Fruit fly (Drosophila melanogaster): ENCODE data around the gene CG5276.

The CG5276 gene

DNA sequence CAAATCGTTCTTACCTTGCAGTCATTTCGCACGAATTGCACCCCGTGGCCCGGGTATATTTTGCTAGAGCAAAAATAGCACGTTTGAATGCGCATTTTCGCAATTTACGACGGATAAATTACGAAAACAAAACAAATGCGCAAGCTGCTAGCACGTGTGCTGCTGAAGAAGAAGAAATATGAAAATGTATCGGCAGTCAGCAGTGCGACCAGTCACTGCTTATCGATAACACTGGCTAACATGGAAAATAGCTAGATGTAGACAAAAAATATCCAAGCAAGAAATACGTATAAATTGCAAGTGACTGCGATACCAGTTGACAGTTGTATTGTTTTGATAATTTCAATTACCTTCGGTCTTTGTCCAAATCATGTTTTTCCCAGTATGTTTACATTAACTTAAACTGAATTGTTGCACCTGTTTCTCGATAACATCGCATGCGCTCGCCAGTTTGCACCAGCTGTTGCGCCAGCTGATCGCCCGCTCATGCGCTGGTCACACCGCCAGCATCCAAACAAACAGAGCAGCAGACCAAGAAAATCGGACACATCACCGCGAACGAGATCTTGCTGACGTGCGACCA is at the start of gene CG5276, which contains the start of gene RpL24-like:
Gene CG5276 (plus strand): TSS at position 344 of the 583 bp plus-strand sequence.
Gene RpL24-like (minus strand): TSS at position 188 of the 583 bp plus-strand sequence.
- peak in 1 of 2 experiments; percentile 49 for TF ChIP-seq CTCF (optimal IDR thresholded peaks at IDR 0.05)
- no peak for TF ChIP-seq CG8478 (optimal IDR thresholded peaks at IDR 0.05)

DNA sequence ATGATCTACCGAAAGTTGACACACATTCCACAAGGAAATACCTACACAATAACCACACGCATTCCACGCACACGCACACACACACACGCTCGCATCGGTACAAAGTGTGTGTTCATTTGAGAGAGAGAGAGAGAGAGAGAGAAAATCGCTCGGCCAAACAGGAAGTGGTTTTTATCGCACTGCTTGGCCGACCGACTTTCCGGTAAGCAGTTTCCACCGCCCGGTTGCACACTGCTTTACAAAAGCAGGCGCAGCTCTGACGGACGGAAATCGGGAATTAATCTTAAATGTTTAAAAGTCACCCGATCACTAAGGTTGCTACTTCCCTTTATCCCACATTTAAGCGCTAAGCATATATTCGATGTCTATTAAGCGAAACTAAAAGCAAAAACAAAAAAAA is 38.7 kb upstream of the CG5276 start:
- TF ChIP-seq CTCF (optimal IDR thresholded peaks at IDR 0.05) (peak; percentile 52 to 54), CG8478 (optimal IDR thresholded peaks at IDR 0.05) (no peak)

DNA sequence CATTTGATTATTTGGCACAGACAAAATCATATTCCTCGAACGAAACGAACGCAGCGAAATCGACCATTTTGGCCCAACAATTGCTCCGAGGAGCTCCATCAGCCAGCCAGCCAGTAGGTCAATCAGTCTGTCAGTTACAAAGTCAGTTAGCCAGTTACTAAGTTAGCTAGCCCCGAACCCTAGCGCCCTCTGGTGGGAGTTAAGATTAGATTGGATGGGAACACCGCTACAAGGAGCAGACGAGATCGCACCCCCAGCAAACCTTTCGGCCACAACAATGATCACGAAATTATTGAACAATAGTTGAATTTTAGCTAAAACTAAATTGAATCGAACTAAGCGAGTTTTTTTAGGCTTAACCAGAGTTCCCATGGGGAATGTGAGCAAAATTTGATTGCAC is 37.6 kb upstream of the CG5276 start:
- TF ChIP-seq CTCF (optimal IDR thresholded peaks at IDR 0.05) = peak; percentile 83 to 86
- no peak for TF ChIP-seq CG8478 (optimal IDR thresholded peaks at IDR 0.05)

DNA sequence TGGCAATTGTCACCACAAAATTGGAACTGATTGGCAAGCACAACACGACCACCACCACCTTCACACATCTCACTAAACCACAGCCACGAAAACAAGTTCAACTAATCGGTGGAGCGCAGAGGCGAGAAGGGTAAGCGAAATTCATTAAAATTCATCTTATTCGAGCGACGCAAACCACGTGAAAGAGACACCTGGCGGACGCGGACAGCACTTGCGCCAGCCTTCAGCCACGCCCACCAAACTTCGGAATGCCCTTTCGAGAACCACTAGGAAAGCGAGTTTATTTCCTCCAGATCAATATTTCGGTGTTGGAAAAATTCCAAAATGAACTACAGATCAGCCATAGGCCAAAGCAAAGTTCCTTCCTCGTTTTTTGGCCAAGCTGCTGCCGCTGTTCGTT is 36.0 kb upstream of the CG5276 start:
- TF ChIP-seq CTCF (optimal IDR thresholded peaks at IDR 0.05) = peak; percentile 65 to 74
- no peak for TF ChIP-seq CG8478 (optimal IDR thresholded peaks at IDR 0.05)

DNA sequence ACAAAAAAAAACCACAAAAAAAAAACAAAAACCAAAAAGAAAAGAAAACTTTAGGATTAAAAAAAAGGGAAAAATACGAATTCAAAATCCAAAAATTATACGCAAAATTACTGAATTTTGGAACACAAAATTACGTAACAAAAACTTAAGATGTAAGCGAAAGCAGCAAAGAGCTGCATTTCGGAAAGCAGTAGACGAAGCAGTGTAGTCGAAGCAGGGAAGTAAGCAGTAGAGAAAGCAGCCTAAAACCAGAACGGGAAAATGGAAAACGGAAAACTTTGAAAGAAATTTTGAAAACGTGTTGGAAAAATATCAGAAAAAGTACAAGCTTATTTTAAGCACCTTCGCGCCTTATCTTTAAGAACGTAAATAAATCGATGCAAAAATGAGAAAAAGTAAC is 28.6 kb upstream of the CG5276 start:
- peak in 1 of 2 experiments; percentile 26 for TF ChIP-seq CTCF (optimal IDR thresholded peaks at IDR 0.05)
- no peak for TF ChIP-seq CG8478 (optimal IDR thresholded peaks at IDR 0.05)

DNA sequence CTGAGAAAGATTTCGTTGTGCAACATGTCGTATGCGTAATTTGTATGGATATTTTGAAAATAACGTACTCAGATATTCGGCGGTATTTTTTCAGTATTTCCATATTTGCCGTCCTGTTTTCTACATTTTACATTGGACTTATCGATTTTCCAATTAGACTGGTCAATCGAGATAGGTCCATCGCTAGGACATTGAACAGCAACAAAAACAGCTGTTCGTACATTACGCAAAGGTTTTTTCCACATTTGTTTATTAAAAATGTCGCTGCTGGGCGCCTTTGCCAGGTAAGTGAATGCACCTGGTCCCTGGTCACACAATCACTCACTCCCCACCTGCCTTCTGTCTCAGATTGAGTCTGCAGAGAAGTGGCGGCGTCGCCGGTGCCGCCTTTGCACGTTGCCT is 23.8 kb upstream of the CG5276 start, which contains the start of gene mRpL40:
Gene mRpL40 (plus strand): TSS at position 186 of the 402 bp plus-strand sequence.
- TF ChIP-seq CG8478 (optimal IDR thresholded peaks at IDR 0.05) (no peak), CTCF (optimal IDR thresholded peaks at IDR 0.05) (peak in 1 of 2 experiments; percentile 50)

DNA sequence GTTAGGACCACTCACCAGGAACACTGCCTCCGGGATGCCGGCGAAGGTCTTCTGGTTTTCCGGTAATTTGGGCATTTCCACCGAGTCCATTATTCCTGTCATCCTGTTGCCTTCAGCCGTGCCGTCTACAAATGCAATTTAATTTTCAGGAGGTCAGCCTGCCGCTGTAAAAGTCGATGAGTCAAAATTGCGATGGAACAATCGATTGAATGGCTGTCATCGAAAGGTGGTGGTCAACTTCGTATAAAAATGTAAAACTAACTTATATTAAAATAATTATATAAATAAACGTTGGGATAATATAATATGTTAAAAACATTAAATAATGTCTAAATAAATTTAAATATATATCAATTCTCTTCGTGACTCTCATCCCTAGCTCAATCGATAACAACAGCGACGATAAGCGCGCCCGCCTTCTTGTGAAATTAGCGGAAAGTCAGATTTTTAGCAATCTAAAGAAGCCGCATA is 21.8 kb upstream of the CG5276 start, which contains the start of the genes mgr and Irbp:
Gene mgr (minus strand): TSS at position 209 of the 471 bp plus-strand sequence.
Gene Irbp (plus strand): TSS at position 381 of the 471 bp plus-strand sequence.
- no peak for TF ChIP-seq CTCF (optimal IDR thresholded peaks at IDR 0.05)
- no peak for TF ChIP-seq CG8478 (optimal IDR thresholded peaks at IDR 0.05)

DNA sequence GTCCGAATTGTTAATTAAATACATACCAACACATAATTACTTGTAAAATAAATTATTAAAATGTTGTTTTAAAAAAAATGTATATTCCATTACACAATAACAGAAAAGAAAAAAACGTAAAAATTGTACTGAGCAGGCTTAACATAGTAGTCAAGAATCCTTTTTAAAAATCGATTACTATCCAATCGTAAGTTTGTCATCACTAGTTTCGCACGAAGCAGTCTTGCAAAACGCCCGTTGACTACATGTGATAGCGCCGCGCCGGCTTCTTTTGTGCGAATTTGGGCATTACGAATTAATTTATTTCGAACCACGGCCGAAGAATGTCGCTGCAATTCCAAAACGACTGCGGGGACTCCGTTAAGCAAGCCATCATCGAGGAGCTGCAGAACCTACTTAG is 19.2 kb upstream of the CG5276 start, which contains the start of gene Ipo9:
Gene Ipo9 (plus strand): TSS at position 152 of the 400 bp plus-strand sequence.
- TF ChIP-seq CG8478 (optimal IDR thresholded peaks at IDR 0.05) = no peak
- TF ChIP-seq CTCF (optimal IDR thresholded peaks at IDR 0.05) = no peak

DNA sequence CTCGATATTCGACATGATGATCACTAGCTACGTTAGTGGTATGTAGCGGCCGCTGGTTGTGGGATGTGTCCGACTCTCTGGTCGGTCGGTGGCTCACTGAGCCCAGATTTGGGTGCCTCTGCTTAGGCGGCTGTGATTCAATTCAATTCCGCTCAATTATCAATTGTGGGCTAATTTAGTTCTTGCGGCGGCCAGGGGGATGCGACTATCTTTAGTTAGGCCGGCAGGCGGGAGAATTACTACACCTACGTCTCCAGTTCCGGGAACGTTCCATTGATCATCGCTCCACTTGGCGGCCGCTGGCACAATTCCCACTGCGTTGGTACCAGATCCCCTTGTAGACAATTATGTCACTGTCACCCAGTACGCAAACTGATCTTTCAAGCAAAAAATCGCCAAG is 13.0 kb upstream of the CG5276 start, which contains the start of the genes bumpel and CG45676:
Gene bumpel (minus strand): TSS at position 101 of the 400 bp plus-strand sequence.
Gene CG45676 (plus strand): TSS at position 318 of the 400 bp plus-strand sequence.
- TF ChIP-seq CG8478 (optimal IDR thresholded peaks at IDR 0.05) = no peak
- TF ChIP-seq CTCF (optimal IDR thresholded peaks at IDR 0.05) = no peak

DNA sequence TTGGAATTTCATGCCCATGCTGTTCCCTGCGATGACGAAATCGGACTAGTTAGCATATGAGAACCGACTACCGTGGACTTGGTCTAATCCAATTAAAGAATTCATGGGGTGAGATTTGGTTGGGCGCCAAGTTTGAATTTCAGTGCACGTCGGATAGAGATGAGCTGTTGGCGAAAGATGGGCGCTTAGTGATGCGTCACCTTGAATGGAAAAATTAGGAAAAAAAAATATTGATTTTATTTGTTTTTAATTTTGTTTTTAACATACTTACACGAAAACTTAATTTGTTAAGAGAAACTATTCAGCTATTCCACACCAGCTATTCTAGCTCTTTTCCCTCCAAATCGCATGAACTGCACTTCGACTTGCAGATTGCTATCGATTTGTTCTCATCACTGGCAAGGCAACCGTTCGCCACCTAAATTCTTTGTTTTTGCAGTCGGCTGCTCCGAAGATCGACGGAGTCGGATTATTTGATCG is 9.9 kb upstream of the CG5276 start, which contains the start of the genes ninaG and Sptz:
Gene ninaG (minus strand): TSS at position 51 of the 480 bp plus-strand sequence.
Gene Sptz (plus strand): TSS at position 450 of the 480 bp plus-strand sequence.
- TF ChIP-seq CG8478 (optimal IDR thresholded peaks at IDR 0.05) (no peak), CTCF (optimal IDR thresholded peaks at IDR 0.05) (no peak)

DNA sequence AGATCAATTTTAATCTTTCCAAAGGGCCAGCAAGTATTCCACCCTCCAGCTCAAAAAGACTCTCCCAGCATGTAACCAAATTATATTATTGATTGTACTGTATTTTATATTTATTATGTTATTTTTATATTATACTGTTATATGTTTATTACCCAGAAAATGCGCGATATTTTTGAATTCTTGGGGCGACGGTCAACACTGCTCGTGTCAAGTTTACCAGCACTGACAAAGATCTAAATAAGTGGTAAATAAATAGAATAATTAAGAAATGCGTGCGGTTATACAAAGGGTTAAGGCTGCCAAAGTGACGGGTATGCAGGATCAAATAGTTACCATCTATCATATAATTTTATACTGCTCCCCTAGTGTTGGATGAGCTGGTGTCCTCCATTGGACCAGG is 1.7 kb upstream of the CG5276 start, which contains the start of gene Dtd:
Gene Dtd (plus strand): TSS at position 248 of the 400 bp plus-strand sequence.
- TF ChIP-seq CG8478 (optimal IDR thresholded peaks at IDR 0.05) (no peak), CTCF (optimal IDR thresholded peaks at IDR 0.05) (no peak)

DNA sequence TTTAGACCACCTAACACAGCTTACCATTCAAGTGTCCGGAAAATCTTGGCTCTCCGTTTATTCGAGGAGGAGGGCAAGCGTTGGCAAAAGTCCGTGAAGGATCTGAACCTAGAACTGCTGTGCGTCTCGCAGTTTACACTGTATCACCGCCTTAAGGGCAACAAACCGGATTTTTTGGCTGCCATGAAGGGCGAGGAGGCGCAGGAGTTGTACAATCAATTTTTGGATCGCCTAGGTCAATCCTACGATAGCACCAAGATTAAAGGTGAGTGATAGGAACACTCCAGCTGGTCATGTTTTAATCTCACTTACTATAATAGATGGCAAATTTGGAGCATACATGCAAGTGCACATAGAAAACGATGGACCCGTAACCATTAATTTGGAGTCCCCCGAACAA is 1.2 kb upstream of the CG5276 start:
- TF ChIP-seq CTCF (optimal IDR thresholded peaks at IDR 0.05) = no peak
- no peak for TF ChIP-seq CG8478 (optimal IDR thresholded peaks at IDR 0.05)

DNA sequence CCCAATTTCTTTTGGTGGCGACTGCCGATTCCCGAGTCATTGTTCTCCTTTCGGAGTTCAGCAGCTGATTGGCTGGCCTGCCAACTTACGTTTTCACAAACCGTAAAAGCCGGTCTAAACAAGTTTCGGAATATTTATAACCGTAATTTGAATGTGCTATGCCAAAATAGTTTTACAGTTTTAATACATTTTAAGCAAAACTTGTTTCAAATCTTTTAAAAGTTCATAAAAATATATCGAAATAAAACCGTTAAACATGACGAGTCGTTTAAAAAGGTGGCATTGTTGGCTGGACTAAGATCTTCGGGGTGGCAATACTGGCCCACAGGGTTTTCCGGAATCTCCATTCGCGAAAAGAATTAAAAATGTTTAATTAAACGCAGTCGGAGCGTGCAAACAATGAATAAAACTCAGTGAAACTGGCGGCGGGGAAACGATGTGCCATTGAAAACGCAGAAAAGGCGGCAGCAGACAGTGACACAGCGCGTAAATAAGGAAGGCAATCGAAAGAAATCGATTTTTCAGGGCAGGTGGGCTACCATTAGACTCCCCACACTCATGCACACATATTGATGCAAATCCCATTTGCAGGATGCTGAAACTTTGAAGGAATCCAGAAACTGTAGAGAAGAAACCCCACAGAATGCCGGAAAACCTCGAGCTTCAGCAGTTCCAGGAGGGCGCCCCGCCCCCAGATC is 4.1 kb downstream of the CG5276 start, which contains the start of the genes Exd2 and CG5281:
Gene Exd2 (minus strand): TSS at position 167 of the 698 bp plus-strand sequence.
Gene CG5281 (plus strand): TSS at position 314 of the 698 bp plus-strand sequence.
- TF ChIP-seq CG8478 (optimal IDR thresholded peaks at IDR 0.05) (no peak), CTCF (optimal IDR thresholded peaks at IDR 0.05) (no peak)

DNA sequence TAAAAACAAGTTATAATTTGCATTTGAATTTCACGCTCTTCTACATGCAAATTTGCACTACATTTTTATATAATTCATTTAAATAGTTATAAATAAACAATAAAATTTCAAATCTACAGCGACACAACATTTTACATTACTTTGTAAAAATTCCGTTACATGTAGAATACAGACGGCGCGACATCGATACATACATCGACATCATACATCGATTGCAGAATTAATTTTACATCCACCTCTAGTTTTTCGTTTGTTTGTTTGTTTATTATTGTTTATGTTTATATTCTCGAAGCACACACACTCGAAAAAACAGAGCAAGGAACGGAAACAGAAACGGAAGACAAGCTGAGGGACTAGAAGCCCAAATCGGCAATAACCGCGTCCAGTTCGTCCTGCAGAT is 6.0 kb downstream of the CG5276 start, which contains the start of gene CG17230:
Gene CG17230 (plus strand): TSS at position 258 of the 400 bp plus-strand sequence.
- TF ChIP-seq CG8478 (optimal IDR thresholded peaks at IDR 0.05) = no peak
- TF ChIP-seq CTCF (optimal IDR thresholded peaks at IDR 0.05) = peak in 1 of 2 experiments; percentile 31

DNA sequence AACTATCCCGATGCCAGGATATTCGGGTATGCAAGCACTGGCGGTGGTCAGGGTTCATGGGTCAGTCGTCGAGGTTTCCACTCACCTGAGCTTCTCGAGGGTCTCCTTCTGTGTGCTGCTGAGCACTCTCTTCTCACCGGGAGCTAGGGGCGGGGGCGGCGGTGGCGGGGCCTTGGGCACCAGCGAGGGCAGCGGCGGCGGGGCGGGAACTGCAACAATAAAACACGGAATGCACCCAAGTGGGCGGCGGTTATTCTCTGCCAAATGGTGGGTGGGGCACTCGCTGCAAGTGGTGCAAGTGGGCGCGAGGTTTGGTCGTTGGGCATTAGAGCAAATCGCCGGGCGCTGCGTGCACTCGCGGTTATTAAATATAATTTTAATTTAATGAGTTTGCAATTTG is 9.5 kb downstream of the CG5276 start:
- TF ChIP-seq CG8478 (optimal IDR thresholded peaks at IDR 0.05) = no peak
- no peak for TF ChIP-seq CTCF (optimal IDR thresholded peaks at IDR 0.05)

Measured in S2 (cell line).